Worm (Caenorhabditis elegans) whole organism, L1 larva: ENCODE results near the gene cogc-4.

Source experiments
- C04F5.9 ChIP-seq: sonication (generic microtip); optimal IDR thresholded peaks from 2 replicates; lab custom pipeline; 2016; ENCODE audit warnings: missing genetic modification characterization, missing compliant biosample characterization
- C16A3.4 ChIP-seq: fragments of 150-350 bp; optimal IDR thresholded peaks from 2 replicates; lab custom pipeline; 2014; ENCODE audit warnings: missing biosample characterization, missing genetic modification characterization
- Y116A8C.19 ChIP-seq: sonication (generic microtip); optimal IDR thresholded peaks from 2 replicates; lab custom pipeline; 2016; ENCODE audit warnings: missing compliant biosample characterization, missing genetic modification characterization, borderline replicate concordance
- alr-1 ChIP-seq: fragments of 200-800 bp; sonication (Bioruptor generic); optimal IDR thresholded peaks from 2 replicates; lab custom pipeline; 2018; ENCODE audit warnings: borderline replicate concordance, mild to moderate bottlenecking, missing genetic modification characterization, missing compliant biosample characterization
- aly-2 ChIP-seq: fragments of 150-350 bp; optimal IDR thresholded peaks from 2 replicates; lab custom pipeline; 2014; ENCODE audit warnings: missing biosample characterization, missing genetic modification characterization
- ceh-63 ChIP-seq: fragments of 200-800 bp; sonication (Bioruptor generic); optimal IDR thresholded peaks from 2 replicates; lab custom pipeline; 2018; ENCODE audit warnings: mild to moderate bottlenecking, missing genetic modification characterization, missing compliant biosample characterization
- ces-1 ChIP-seq: fragments of 150-350 bp; optimal IDR thresholded peaks from 2 replicates; lab custom pipeline; 2014; ENCODE audit warnings: missing biosample characterization, missing genetic modification reagents, missing genetic modification characterization
- egl-13 ChIP-seq: sonication (generic microtip); optimal IDR thresholded peaks from 2 replicates; lab custom pipeline; 2016; ENCODE audit warnings: missing genotype, missing genetic modification reagents, missing genetic modification characterization, missing compliant biosample characterization
- egl-27 ChIP-seq, 2 experiments: fragments of 150-350 bp in 1 of 2; sonication (generic microtip); optimal IDR thresholded peaks; 3 replicates each; lab custom pipeline; 2017 to 2018; ENCODE audit warnings: missing biosample characterization in 2 of 2, missing genetic modification characterization in 2 of 2, missing genetic modification reagents in 2 of 2
- elt-2 ChIP-seq: sonication (generic microtip); optimal IDR thresholded peaks from 2 replicates; lab custom pipeline; 2016; ENCODE audit warnings: missing genetic modification characterization, mild to moderate bottlenecking, inconsistent platforms, missing compliant biosample characterization, missing genetic modification reagents
- fkh-8 ChIP-seq: sonication (generic microtip); optimal IDR thresholded peaks from 2 replicates; lab custom pipeline; 2016; ENCODE audit warnings: mild to moderate bottlenecking, missing genetic modification characterization, missing compliant biosample characterization
- grh-1 ChIP-seq: fragments of 200-800 bp; sonication (Bioruptor generic); IDR thresholded peaks from 2 replicates; pipeline ENCODE4 v1.3.6; 2022; ENCODE audit warnings: missing genetic modification reagents, missing genetic modification characterization, missing compliant biosample characterization
- hlh-4 ChIP-seq: sonication (generic microtip); optimal IDR thresholded peaks from 2 replicates; lab custom pipeline; 2016; ENCODE audit warnings: mild to moderate bottlenecking, missing genetic modification characterization, missing compliant biosample characterization
- hpl-2 ChIP-seq: fragments of 150-350 bp; optimal IDR thresholded peaks from 2 replicates; lab custom pipeline; 2014; ENCODE audit warnings: missing biosample characterization, missing genetic modification reagents, missing genetic modification characterization
- irx-1 ChIP-seq: sonication (generic microtip); optimal IDR thresholded peaks from 2 replicates; lab custom pipeline; 2016; ENCODE audit warnings: missing genetic modification characterization, missing compliant biosample characterization
- lin-14 ChIP-seq: fragments of 200-800 bp; sonication (Bioruptor generic); optimal IDR thresholded peaks from 2 replicates; lab custom pipeline; 2018; ENCODE audit warnings: mild to moderate bottlenecking, missing genetic modification characterization, moderate library complexity, missing compliant biosample characterization
- lin-15B ChIP-seq: fragments of 150-350 bp; sonication (generic microtip); optimal IDR thresholded peaks from 3 replicates; lab custom pipeline; 2014; ENCODE audit warnings: missing biosample characterization, missing genetic modification characterization
- lir-3 ChIP-seq: sonication (generic microtip); optimal IDR thresholded peaks from 2 replicates; lab custom pipeline; 2016; ENCODE audit warnings: mild to moderate bottlenecking, missing genetic modification characterization, moderate library complexity, missing compliant biosample characterization; ENCODE audit not compliant: poor library complexity
- mab-9 ChIP-seq: fragments of 200-800 bp; sonication (Bioruptor generic); IDR thresholded peaks from 2 replicates; pipeline ENCODE4 v1.3.6; 2022; ENCODE audit warnings: missing genetic modification reagents, missing genetic modification characterization, missing compliant biosample characterization
- mdl-1 ChIP-seq, 2 experiments: fragments of 150-350 bp; optimal IDR thresholded peaks; 2 replicates each; lab custom pipeline; 2014 to 2017; ENCODE audit warnings: missing biosample characterization in 2 of 2, missing genetic modification characterization in 2 of 2, inconsistent platforms in 1 of 2
- mef-2 ChIP-seq: fragments of 150-350 bp; optimal IDR thresholded peaks from 2 replicates; lab custom pipeline; 2014; ENCODE audit warnings: missing biosample characterization, missing genetic modification characterization
- mep-1 ChIP-seq: fragments of 150-350 bp; optimal IDR thresholded peaks from 2 replicates; lab custom pipeline; 2014; ENCODE audit warnings: missing biosample characterization, missing genetic modification characterization
- nhr-11 ChIP-seq: fragments of 150-350 bp; optimal IDR thresholded peaks from 2 replicates; lab custom pipeline; 2014; ENCODE audit warnings: missing biosample characterization, missing genetic modification characterization
- nhr-12 ChIP-seq: sonication (generic microtip); optimal IDR thresholded peaks from 2 replicates; lab custom pipeline; 2017; ENCODE audit warnings: missing biosample characterization, missing genetic modification characterization
- nhr-19 ChIP-seq: fragments of 200-800 bp; sonication (Bioruptor generic); conservative IDR thresholded peaks from 2 replicates; pipeline ENCODE4 v1.3.6; 2022; ENCODE audit warnings: missing genetic modification characterization, missing compliant biosample characterization
- nhr-20 ChIP-seq: sonication (generic microtip); optimal IDR thresholded peaks from 2 replicates; lab custom pipeline; 2016; ENCODE audit warnings: mild to moderate bottlenecking, missing genetic modification characterization, missing compliant biosample characterization
- nhr-71 ChIP-seq: sonication (generic microtip); optimal IDR thresholded peaks from 2 replicates; lab custom pipeline; 2016; ENCODE audit warnings: mild to moderate bottlenecking, missing genetic modification characterization, moderate library complexity, missing compliant biosample characterization
- nhr-76 ChIP-seq: sonication (generic microtip); optimal IDR thresholded peaks from 2 replicates; lab custom pipeline; 2017; ENCODE audit warnings: missing biosample characterization, missing genetic modification characterization
- nhr-84 ChIP-seq: sonication (generic microtip); optimal IDR thresholded peaks from 2 replicates; lab custom pipeline; 2017; ENCODE audit warnings: missing biosample characterization, missing genetic modification characterization
- nhr-85 ChIP-seq: sonication (generic microtip); peaks from one replicate; lab custom pipeline; 2016; ENCODE audit warnings: missing genetic modification characterization, inconsistent platforms, missing compliant biosample characterization
- nhr-90 ChIP-seq: sonication (generic microtip); optimal IDR thresholded peaks from 2 replicates; lab custom pipeline; 2016; ENCODE audit warnings: mild to moderate bottlenecking, missing genetic modification characterization, missing compliant biosample characterization; ENCODE audit not compliant: poor library complexity
- pax-3 ChIP-seq: fragments of 200-800 bp; sonication (Bioruptor generic); optimal IDR thresholded peaks from 2 replicates; lab custom pipeline; 2018; ENCODE audit warnings: mild to moderate bottlenecking, missing genetic modification characterization, moderate library complexity, missing compliant biosample characterization
- pqm-1 ChIP-seq: sonication (generic microtip); optimal IDR thresholded peaks from 3 replicates; lab custom pipeline; 2017; ENCODE audit warnings: missing biosample characterization, missing genetic modification characterization
- skn-1 ChIP-seq: fragments of 150-350 bp; optimal IDR thresholded peaks from 2 replicates; lab custom pipeline; 2014; ENCODE audit warnings: missing biosample characterization, missing genetic modification characterization
- snu-23 ChIP-seq: sonication (generic microtip); optimal IDR thresholded peaks from 2 replicates; lab custom pipeline; 2016; ENCODE audit warnings: missing genetic modification characterization, missing compliant biosample characterization
- sup-37 ChIP-seq: fragments of 200-800 bp; sonication (Bioruptor generic); optimal IDR thresholded peaks from 2 replicates; lab custom pipeline; 2018; ENCODE audit warnings: mild to moderate bottlenecking, missing genetic modification characterization, missing compliant biosample characterization
- swsn-7 ChIP-seq: sonication (generic microtip); optimal IDR thresholded peaks from 2 replicates; lab custom pipeline; 2016; ENCODE audit warnings: missing genetic modification characterization, missing compliant biosample characterization
- tlp-1 ChIP-seq: fragments of 150-350 bp; optimal IDR thresholded peaks from 2 replicates; lab custom pipeline; 2014; ENCODE audit warnings: missing biosample characterization, missing genetic modification characterization
- unc-62 ChIP-seq: fragments of 150-350 bp; optimal IDR thresholded peaks from 2 replicates; lab custom pipeline; 2014; ENCODE audit warnings: missing biosample characterization, missing genetic modification reagents, missing genetic modification characterization
- unc-86 ChIP-seq: sonication (generic microtip); optimal IDR thresholded peaks from 2 replicates; lab custom pipeline; 2016; ENCODE audit warnings: missing genetic modification characterization, missing compliant biosample characterization
- vab-15 ChIP-seq: sonication (generic microtip); optimal IDR thresholded peaks from 2 replicates; lab custom pipeline; 2017; ENCODE audit warnings: missing genotype, mild to moderate bottlenecking, missing genetic modification characterization, missing compliant biosample characterization
- zag-1 ChIP-seq: fragments of 150-350 bp; optimal IDR thresholded peaks from 2 replicates; lab custom pipeline; 2014; ENCODE audit warnings: missing biosample characterization, missing genetic modification characterization
- ztf-4 ChIP-seq: fragments of 150-350 bp; optimal IDR thresholded peaks from 2 replicates; lab custom pipeline; 2014; ENCODE audit warnings: missing biosample characterization, missing genetic modification characterization

cogc-4 gene

ce11 chrII:1385280-1385679 lies 18.0 kb upstream of the cogc-4 start, which contains the start of gene F54D12.7:
TSS of gene F54D12.7 (minus strand) at chrII:1385380.
- TF ChIP-seq aly-2 (tag; lab: Kevin White, UChicago) (no peak), grh-1 (GFP tag; lab: Robert Waterston, UW) (no peak), irx-1 (tag; lab: Kevin White, UChicago) (no peak), ztf-4 (tag; lab: Kevin White, UChicago) (no peak), pqm-1 (tag; lab: Kevin White, UChicago) (no peak), C16A3.4 (tag; lab: Kevin White, UChicago) (no peak), mab-9 (no peak)

ce11 chrII:1386478-1386877 lies 16.8 kb upstream of the cogc-4 start, which contains the start of gene aat-7:
TSS of gene aat-7 (plus strand) at chrII:1386870.
- TF ChIP-seq nhr-90 (tag; lab: Kevin White, UChicago), result peak; percentile 3
- no peak for TF ChIP-seq mef-2 (tag; lab: Kevin White, UChicago)
- TF ChIP-seq elt-2 (tag; lab: Kevin White, UChicago), result peak; percentile 89
- TF ChIP-seq pqm-1 (tag; lab: Kevin White, UChicago), result peak; percentile 74

ce11 chrII:1397703-1398102 lies 5.5 kb upstream of the cogc-4 start, which contains the start of gene F54D12.8:
TSS of gene F54D12.8 (minus strand) at chrII:1398038.
- TF ChIP-seq ztf-4 (tag; lab: Kevin White, UChicago) (no peak), C04F5.9 (tag; lab: Kevin White, UChicago) (no peak), sup-37 (no peak), skn-1 (no peak), unc-62 (GFP tag; lab: Kevin White, UChicago) (no peak), nhr-71 (tag; lab: Kevin White, UChicago) (no peak), nhr-76 (tag; lab: Kevin White, UChicago) (no peak), zag-1 (tag; lab: Kevin White, UChicago) (no peak), nhr-85 (tag; lab: Kevin White, UChicago) (no peak), nhr-90 (tag; lab: Kevin White, UChicago) (no peak), mep-1 (tag; lab: Kevin White, UChicago) (no peak), lin-14 (no peak), egl-13 (tag; lab: Kevin White, UChicago) (no peak), tlp-1 (tag; lab: Kevin White, UChicago) (no peak), irx-1 (tag; lab: Kevin White, UChicago) (no peak), egl-27 (tag; optimal IDR thresholded peaks at IDR 0.05; lab: Kevin White, UChicago) (no peak), aly-2 (tag; lab: Kevin White, UChicago) (no peak), nhr-19 (no peak), snu-23 (no peak)

- no peak for TF ChIP-seq hpl-2 (GFP tag; lab: Kevin White, UChicago)
- TF ChIP-seq C04F5.9 (tag; lab: Kevin White, UChicago), result no peak
- no peak for TF ChIP-seq Y116A8C.19
- TF ChIP-seq swsn-7 (tag; lab: Kevin White, UChicago), result no peak
- no peak for TF ChIP-seq alr-1
- TF ChIP-seq hlh-4 (tag; lab: Kevin White, UChicago), result no peak
- TF ChIP-seq nhr-19, result no peak
- no peak for TF ChIP-seq ceh-63 (GFP tag; lab: Kevin White, UChicago)
- no peak for TF ChIP-seq tlp-1 (tag; lab: Kevin White, UChicago)
- TF ChIP-seq pax-3, result no peak
- TF ChIP-seq, all 84 proteins: peak for 0
These were observed 4.8 kb upstream of the cogc-4 start, which contains the start of gene F54D12.2 for ce11 chrII:1398396-1398795. TSS of gene F54D12.2 (plus strand) at chrII:1398696.

- TF ChIP-seq ces-1 (GFP tag; lab: Kevin White, UChicago) (no peak), nhr-20 (tag; lab: Kevin White, UChicago) (no peak), aly-2 (tag; lab: Kevin White, UChicago) (no peak), nhr-11 (tag; lab: Kevin White, UChicago) (no peak), C04F5.9 (tag; lab: Kevin White, UChicago) (no peak), mdl-1 (tag; optimal IDR thresholded peaks at IDR 0.05; lab: Kevin White, UChicago) (no peak), unc-86 (no peak), nhr-12 (tag; lab: Kevin White, UChicago) (no peak), fkh-8 (tag; lab: Kevin White, UChicago) (no peak), vab-15 (tag; lab: Kevin White, UChicago) (no peak), nhr-84 (tag; lab: Kevin White, UChicago) (no peak), lir-3 (tag; lab: Kevin White, UChicago) (no peak), lin-15B (tag; lab: Kevin White, UChicago) (no peak), snu-23 (no peak)
These were observed 3.1 kb upstream of the cogc-4 start, which contains the start of gene F54D12.1 for ce11 chrII:1400105-1400504. TSS of gene F54D12.1 (plus strand) at chrII:1400405.
